Fruit fly (Drosophila melanogaster): Measurements from ENCODE around the gene pip.

Gene pip

dm6 chr3L:19294613-19295299 lies 42.7 kb downstream of the pip start:
- no peak for TF ChIP-seq Myc (optimal IDR thresholded peaks at IDR 0.05)
- TF ChIP-seq Sin3A (optimal IDR thresholded peaks at IDR 0.05) = no peak
- no peak for TF ChIP-seq ttk (optimal IDR thresholded peaks at IDR 0.05)
- no peak for TF ChIP-seq h (optimal IDR thresholded peaks at IDR 0.05)
- no peak for TF ChIP-seq insv (optimal IDR thresholded peaks at IDR 0.05)
- TF ChIP-seq psq (optimal IDR thresholded peaks at IDR 0.05) = no peak

- TF ChIP-seq insv (optimal IDR thresholded peaks at IDR 0.05) = no peak
These were observed 43.2 kb downstream of the pip start, which contains the start of gene fal for dm6 chr3L:19294235-19294612. fal (plus strand) TSS chr3L:19294564.

dm6 chr3L:19293178-19293741 lies 44.1 kb downstream of the pip start:
- TF ChIP-seq psq (optimal IDR thresholded peaks at IDR 0.05) (no peak), Myc (optimal IDR thresholded peaks at IDR 0.05) (no peak), insv (optimal IDR thresholded peaks at IDR 0.05) (no peak), Sin3A (optimal IDR thresholded peaks at IDR 0.05) (no peak), ttk (optimal IDR thresholded peaks at IDR 0.05) (no peak), h (optimal IDR thresholded peaks at IDR 0.05) (no peak)

dm6 chr3L:19292440-19293175 lies 44.8 kb downstream of the pip start, which contains the start of gene Gbs-76A:
Gbs-76A (minus strand) TSS chr3L:19292766.
- no peak for TF ChIP-seq h (optimal IDR thresholded peaks at IDR 0.05)
- no peak for TF ChIP-seq Myc (optimal IDR thresholded peaks at IDR 0.05)
- TF ChIP-seq Sin3A (optimal IDR thresholded peaks at IDR 0.05) = no peak
- TF ChIP-seq insv (optimal IDR thresholded peaks at IDR 0.05) = no peak
- TF ChIP-seq ttk (optimal IDR thresholded peaks at IDR 0.05) = no peak
- TF ChIP-seq psq (optimal IDR thresholded peaks at IDR 0.05) = no peak

dm6 chr3L:19291465-19292413 lies 45.7 kb downstream of the pip start:
- TF ChIP-seq insv (optimal IDR thresholded peaks at IDR 0.05) = no peak
- TF ChIP-seq h (optimal IDR thresholded peaks at IDR 0.05) = no peak
- TF ChIP-seq ttk (optimal IDR thresholded peaks at IDR 0.05) = no peak
- no peak for TF ChIP-seq psq (optimal IDR thresholded peaks at IDR 0.05)
- TF ChIP-seq Sin3A (optimal IDR thresholded peaks at IDR 0.05) = no peak
- no peak for TF ChIP-seq Myc (optimal IDR thresholded peaks at IDR 0.05)

- TF ChIP-seq insv (optimal IDR thresholded peaks at IDR 0.05) (no peak), ttk (optimal IDR thresholded peaks at IDR 0.05) (no peak), Sin3A (optimal IDR thresholded peaks at IDR 0.05) (no peak), h (optimal IDR thresholded peaks at IDR 0.05) (no peak)
These were observed 48.0 kb downstream of the pip start for dm6 chr3L:19289411-19289810.

- TF ChIP-seq Myc (optimal IDR thresholded peaks at IDR 0.05) (no peak), Sin3A (optimal IDR thresholded peaks at IDR 0.05) (no peak), psq (optimal IDR thresholded peaks at IDR 0.05) (no peak)
These were observed 48.9 kb downstream of the pip start for dm6 chr3L:19288395-19288969.

- TF ChIP-seq Myc (optimal IDR thresholded peaks at IDR 0.05) = no peak
- TF ChIP-seq h (optimal IDR thresholded peaks at IDR 0.05) = no peak
- no peak for TF ChIP-seq psq (optimal IDR thresholded peaks at IDR 0.05)
- no peak for TF ChIP-seq insv (optimal IDR thresholded peaks at IDR 0.05)
- no peak for TF ChIP-seq ttk (optimal IDR thresholded peaks at IDR 0.05)
- TF ChIP-seq Sin3A (optimal IDR thresholded peaks at IDR 0.05) = no peak
These were observed 56.7 kb downstream of the pip start, which contains the start of gene CG14089 for dm6 chr3L:19280700-19281099. CG14089 (minus strand) TSS chr3L:19280800.

dm6 chr3L:19280283-19280682 lies 57.1 kb downstream of the pip start:
- TF ChIP-seq Myc (optimal IDR thresholded peaks at IDR 0.05) (no peak), Sin3A (optimal IDR thresholded peaks at IDR 0.05) (no peak), insv (optimal IDR thresholded peaks at IDR 0.05) (no peak), h (optimal IDR thresholded peaks at IDR 0.05) (no peak), psq (optimal IDR thresholded peaks at IDR 0.05) (no peak), ttk (optimal IDR thresholded peaks at IDR 0.05) (no peak)

- TF ChIP-seq Sin3A (optimal IDR thresholded peaks at IDR 0.05) (no peak), Myc (optimal IDR thresholded peaks at IDR 0.05) (no peak), ttk (optimal IDR thresholded peaks at IDR 0.05) (no peak), insv (optimal IDR thresholded peaks at IDR 0.05) (no peak), h (optimal IDR thresholded peaks at IDR 0.05) (no peak), psq (optimal IDR thresholded peaks at IDR 0.05) (no peak)
These were observed 61.9 kb downstream of the pip start, which contains the start of gene CG14086 for dm6 chr3L:19275491-19275890. CG14086 (plus strand) TSS chr3L:19275791.

- TF ChIP-seq h (optimal IDR thresholded peaks at IDR 0.05) = no peak
- TF ChIP-seq Sin3A (optimal IDR thresholded peaks at IDR 0.05) = no peak
- no peak for TF ChIP-seq ttk (optimal IDR thresholded peaks at IDR 0.05)
- TF ChIP-seq Myc (optimal IDR thresholded peaks at IDR 0.05) = no peak
- TF ChIP-seq insv (optimal IDR thresholded peaks at IDR 0.05) = no peak
- TF ChIP-seq psq (optimal IDR thresholded peaks at IDR 0.05) = no peak
These were observed 66.9 kb downstream of the pip start, which contains the start of gene CG14088 for dm6 chr3L:19270542-19270941. CG14088 (minus strand) TSS chr3L:19270642.

Measured in Kc167 (cell line).